Fruit fly (Drosophila melanogaster): ENCODE measurements around the gene CG43355.

CG43355 gene

DNA sequence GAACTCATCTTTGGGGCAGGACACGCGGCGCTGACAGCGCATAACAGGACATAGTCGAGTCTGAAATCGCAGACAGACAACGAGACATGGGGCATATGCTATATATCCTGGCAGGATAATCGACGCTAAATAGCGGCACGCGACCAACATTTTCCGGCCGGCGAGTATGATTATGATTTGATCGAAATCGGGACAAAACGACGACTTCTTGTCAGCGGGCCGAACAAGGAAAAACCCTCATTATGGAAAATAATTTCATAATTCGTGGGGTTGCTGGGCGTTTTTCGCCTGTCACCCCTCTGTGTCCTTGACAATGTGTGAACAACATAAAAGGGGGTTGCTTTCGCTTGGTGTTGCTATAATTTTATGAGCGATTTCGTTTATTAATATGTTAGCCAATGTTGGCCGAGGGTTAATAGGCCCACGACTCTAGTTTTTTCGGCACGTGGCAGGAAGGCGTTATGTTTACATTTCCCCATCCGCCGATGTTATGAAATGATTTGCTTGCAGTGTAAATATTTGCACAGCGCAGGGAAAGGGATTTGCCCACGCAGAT lies 27.8 kb upstream of the CG43355 start:
- no peak for TF ChIP-seq CG33017 (tag; optimal IDR thresholded peaks at IDR 0.05)
- TF ChIP-seq CG5204 (GFP tag; optimal IDR thresholded peaks at IDR 0.05) = no peak
- no peak for TF ChIP-seq cnc (optimal IDR thresholded peaks at IDR 0.05)
- TF ChIP-seq CG14711 (tag; optimal IDR thresholded peaks at IDR 0.05) = no peak

DNA sequence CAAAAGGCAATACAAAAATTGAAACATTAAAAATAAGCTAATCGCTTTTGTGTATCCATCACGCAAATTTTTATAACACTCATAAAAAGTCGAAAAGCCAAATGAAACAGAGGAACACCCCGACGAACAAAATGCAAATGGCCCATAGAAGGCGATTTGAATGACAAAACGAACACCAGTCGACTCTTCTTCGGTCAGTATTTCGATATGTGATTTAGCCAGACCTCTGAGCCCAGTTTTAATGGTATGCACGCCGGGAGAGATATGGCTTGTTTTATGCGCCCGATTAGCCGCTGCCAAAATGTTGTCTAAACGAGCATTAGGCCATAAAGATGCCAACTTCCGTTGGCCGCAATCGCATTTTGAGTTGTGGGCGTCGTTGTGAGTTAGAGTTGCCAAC lies 16.4 kb upstream of the CG43355 start:
- TF ChIP-seq CG14711 (tag; optimal IDR thresholded peaks at IDR 0.05) (no peak), CG33017 (tag; optimal IDR thresholded peaks at IDR 0.05) (no peak), tj (GFP tag; optimal IDR thresholded peaks at IDR 0.05) (no peak), CG1620 (GFP tag; optimal IDR thresholded peaks at IDR 0.05) (no peak), CG12768 (GFP tag; optimal IDR thresholded peaks at IDR 0.05) (no peak), ovo (GFP tag; optimal IDR thresholded peaks at IDR 0.05) (no peak), Crg-1 (GFP tag; optimal IDR thresholded peaks at IDR 0.05) (no peak), Clk (GFP tag; optimal IDR thresholded peaks at IDR 0.05) (no peak), cnc (optimal IDR thresholded peaks at IDR 0.05) (no peak), CG7101 (tag; optimal IDR thresholded peaks at IDR 0.05) (no peak), CG7045 (GFP tag; optimal IDR thresholded peaks at IDR 0.05) (no peak), CG5204 (GFP tag; optimal IDR thresholded peaks at IDR 0.05) (no peak), pad (GFP tag; optimal IDR thresholded peaks at IDR 0.05) (no peak), toe (GFP tag; optimal IDR thresholded peaks at IDR 0.05) (no peak), kay (GFP tag; ENCODE audit: borderline replicate concordance) (no peak), Mnt (GFP tag; optimal IDR thresholded peaks at IDR 0.05) (no peak), bab1 (GFP tag; optimal IDR thresholded peaks at IDR 0.05) (no peak), CG11617 (GFP tag; optimal IDR thresholded peaks at IDR 0.05) (no peak)

DNA sequence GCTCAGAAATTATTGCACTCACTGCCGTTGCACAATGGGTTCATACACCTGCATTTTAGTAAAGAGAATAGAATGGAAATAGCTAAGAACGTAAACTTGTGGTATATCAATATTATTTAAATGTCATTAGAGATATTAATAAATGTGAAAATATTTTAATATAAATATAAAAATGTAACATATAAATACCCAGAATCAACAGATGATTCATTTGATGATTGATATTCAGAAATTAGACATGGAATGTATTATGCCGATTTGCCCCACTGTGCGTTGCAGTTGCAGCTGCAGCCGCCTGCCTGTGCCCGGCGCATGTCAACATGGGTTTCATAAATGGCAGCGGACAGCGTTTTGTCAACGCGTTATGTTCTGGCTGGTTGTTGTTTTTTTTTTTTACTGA lies 14.5 kb upstream of the CG43355 start:
- TF ChIP-seq ovo (GFP tag; optimal IDR thresholded peaks at IDR 0.05) (no peak), cic (GFP tag; optimal IDR thresholded peaks at IDR 0.05) (no peak), Hr96 (GFP tag; optimal IDR thresholded peaks at IDR 0.05) (no peak), Crg-1 (GFP tag; optimal IDR thresholded peaks at IDR 0.05) (no peak), pad (GFP tag; optimal IDR thresholded peaks at IDR 0.05) (no peak), Clk (GFP tag; optimal IDR thresholded peaks at IDR 0.05) (no peak), CG1620 (GFP tag; optimal IDR thresholded peaks at IDR 0.05) (no peak), CG7045 (GFP tag; optimal IDR thresholded peaks at IDR 0.05) (no peak), CG14711 (tag; optimal IDR thresholded peaks at IDR 0.05) (no peak), bab1 (GFP tag; optimal IDR thresholded peaks at IDR 0.05) (no peak), Mnt (GFP tag; optimal IDR thresholded peaks at IDR 0.05) (no peak), tj (GFP tag; optimal IDR thresholded peaks at IDR 0.05) (no peak), toe (GFP tag; optimal IDR thresholded peaks at IDR 0.05) (no peak), cnc (optimal IDR thresholded peaks at IDR 0.05) (no peak)

DNA sequence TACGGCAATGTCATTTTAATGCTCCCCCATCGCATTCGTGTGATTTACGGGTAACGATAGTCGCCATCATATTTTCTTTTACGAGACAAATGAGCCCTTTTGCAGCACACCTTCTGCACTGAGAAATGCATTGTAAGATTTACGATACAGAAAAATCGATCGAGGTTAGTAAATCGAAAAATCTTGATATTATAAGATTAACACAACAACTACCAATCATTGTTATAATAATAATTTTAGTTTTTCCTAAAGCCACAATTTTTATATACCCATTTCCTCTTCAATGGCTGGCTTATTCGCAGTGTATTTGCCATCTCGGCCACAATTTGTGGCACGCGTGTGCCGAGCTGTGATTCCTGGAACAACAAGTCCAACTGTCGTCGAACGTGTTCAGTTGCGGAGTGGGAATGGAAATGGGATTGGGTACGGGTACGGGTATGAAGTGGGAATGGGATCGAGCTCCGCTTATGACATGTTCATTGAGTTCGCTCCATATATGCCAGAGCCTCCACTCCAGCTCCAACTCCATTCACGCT lies 12.5 kb upstream of the CG43355 start:
- TF ChIP-seq CG14711 (tag; optimal IDR thresholded peaks at IDR 0.05) (no peak), ovo (GFP tag; optimal IDR thresholded peaks at IDR 0.05) (no peak), cnc (optimal IDR thresholded peaks at IDR 0.05) (no peak)

DNA sequence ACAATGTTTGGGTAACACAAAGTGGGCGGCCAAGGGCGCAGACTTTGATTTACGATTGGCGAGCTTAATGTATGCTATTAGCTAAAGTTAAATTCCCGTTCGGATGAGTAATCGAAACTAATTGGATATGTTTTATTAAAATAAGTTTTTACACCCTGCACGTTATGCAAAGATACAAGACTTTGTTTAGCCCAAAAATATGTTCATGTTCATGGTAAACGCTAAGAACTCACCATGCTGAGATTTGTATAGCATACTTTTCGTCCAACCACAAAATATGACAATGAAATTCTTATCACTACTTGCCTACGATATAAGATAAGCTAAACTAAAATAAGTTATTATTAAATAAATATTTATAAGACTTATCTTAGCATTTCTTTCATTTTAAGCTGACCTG lies 9.5 kb upstream of the CG43355 start:
- TF ChIP-seq bab1 (GFP tag; optimal IDR thresholded peaks at IDR 0.05) (no peak), cic (GFP tag; optimal IDR thresholded peaks at IDR 0.05) (no peak)

DNA sequence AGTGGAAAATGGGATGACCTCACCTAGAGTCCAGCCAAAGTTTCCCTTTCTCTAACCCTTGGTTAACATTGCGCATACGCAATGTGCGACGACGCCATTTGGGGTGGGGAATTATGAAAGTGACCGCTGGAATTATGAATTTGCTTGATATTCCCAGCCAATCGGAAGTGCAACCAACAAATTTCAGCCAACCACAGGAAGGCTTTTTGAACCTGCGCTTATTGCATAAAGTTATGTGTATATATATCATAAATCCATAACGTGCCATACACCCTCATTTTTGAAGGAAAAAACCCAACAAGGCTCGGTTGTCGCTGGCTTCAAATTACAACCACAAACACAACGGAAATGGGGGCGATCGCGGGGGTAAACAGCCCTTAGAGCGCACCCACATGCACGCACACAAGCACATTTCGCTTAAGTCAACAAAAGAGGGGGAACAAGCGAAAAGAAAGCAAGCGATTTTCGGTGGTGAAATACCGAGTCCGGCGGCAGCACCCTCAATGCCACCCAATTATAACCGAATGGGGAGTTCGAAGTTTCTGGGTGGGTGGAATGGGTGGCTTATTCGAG lies 4.0 kb downstream of the CG43355 start:
- no peak for TF ChIP-seq CG11617 (GFP tag; optimal IDR thresholded peaks at IDR 0.05)
- no peak for TF ChIP-seq pad (GFP tag; optimal IDR thresholded peaks at IDR 0.05)
- no peak for TF ChIP-seq CG5204 (GFP tag; optimal IDR thresholded peaks at IDR 0.05)
- no peak for TF ChIP-seq bab1 (GFP tag; optimal IDR thresholded peaks at IDR 0.05)
- no peak for TF ChIP-seq toe (GFP tag; optimal IDR thresholded peaks at IDR 0.05)
- no peak for TF ChIP-seq cic (GFP tag; optimal IDR thresholded peaks at IDR 0.05)
- no peak for TF ChIP-seq Crg-1 (GFP tag; optimal IDR thresholded peaks at IDR 0.05)
- no peak for TF ChIP-seq Clk (GFP tag; optimal IDR thresholded peaks at IDR 0.05)
- no peak for TF ChIP-seq kay (GFP tag; ENCODE audit: borderline replicate concordance)
- TF ChIP-seq tj (GFP tag; optimal IDR thresholded peaks at IDR 0.05) = no peak
- no peak for TF ChIP-seq CG1620 (GFP tag; optimal IDR thresholded peaks at IDR 0.05)
- TF ChIP-seq ovo (GFP tag; optimal IDR thresholded peaks at IDR 0.05) = no peak
- no peak for TF ChIP-seq CG33017 (tag; optimal IDR thresholded peaks at IDR 0.05)

DNA sequence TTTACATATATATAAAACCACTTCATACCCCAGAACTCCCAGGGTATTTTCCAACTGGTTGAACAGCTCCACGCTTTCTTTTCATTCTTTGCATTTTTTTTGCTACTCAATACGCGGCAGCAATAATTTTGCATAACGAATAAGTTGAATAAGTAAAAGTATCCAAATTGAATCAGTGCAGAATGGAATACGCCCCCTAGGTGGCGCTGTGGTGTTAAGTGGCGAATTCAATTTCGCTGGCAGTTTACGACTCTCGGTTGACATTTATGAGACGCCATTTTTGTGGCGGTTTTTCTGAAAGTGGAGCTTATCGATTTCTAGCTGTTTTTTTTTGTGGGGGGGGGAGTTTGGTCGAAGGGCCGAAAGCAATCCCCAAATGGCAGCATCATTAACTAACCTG lies 9.4 kb downstream of the CG43355 start:
- TF ChIP-seq CG33017 (tag; optimal IDR thresholded peaks at IDR 0.05) (no peak), CG5204 (GFP tag; optimal IDR thresholded peaks at IDR 0.05) (no peak), CG7101 (tag; optimal IDR thresholded peaks at IDR 0.05) (no peak), CG12768 (GFP tag; optimal IDR thresholded peaks at IDR 0.05) (no peak), kay (GFP tag; ENCODE audit: borderline replicate concordance) (no peak), tj (GFP tag; optimal IDR thresholded peaks at IDR 0.05) (no peak), CG1620 (GFP tag; optimal IDR thresholded peaks at IDR 0.05) (no peak), CG7045 (GFP tag; optimal IDR thresholded peaks at IDR 0.05) (no peak), Crg-1 (GFP tag; optimal IDR thresholded peaks at IDR 0.05) (no peak), toe (GFP tag; optimal IDR thresholded peaks at IDR 0.05) (no peak), Clk (GFP tag; optimal IDR thresholded peaks at IDR 0.05) (no peak), CG11617 (GFP tag; optimal IDR thresholded peaks at IDR 0.05) (no peak)
